Worm (Caenorhabditis elegans): Measurements from ENCODE around the gene T05C12.8.

DNA sequence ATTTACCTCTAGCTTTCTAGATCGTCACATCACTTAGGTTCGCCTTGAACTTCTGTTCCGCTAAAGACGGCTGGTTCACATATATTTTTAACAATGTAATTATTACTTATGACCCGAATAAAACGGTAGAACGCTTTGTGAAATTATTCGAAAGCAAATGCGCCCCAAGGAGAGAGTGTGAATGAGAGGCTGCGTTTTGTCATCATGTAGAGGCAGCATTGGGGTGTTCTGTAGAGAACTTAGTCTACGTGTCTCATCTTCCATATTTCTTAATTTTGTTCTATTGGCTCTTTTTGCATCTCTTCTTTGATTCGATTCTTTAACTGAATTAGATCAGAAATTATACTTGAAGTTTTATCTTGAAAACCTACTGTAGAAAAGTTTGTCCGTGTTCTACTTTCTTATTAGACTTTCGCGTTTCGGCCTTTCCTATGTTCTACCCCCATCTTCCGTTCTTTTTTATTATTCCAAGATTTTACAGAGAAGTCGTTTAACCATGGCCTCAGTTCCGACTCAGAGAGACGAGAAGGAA is 52.3 kb downstream of the T05C12.8 start, which contains the start of gene cdc-48.2:
- no peak for TF ChIP-seq fkh-10 (GFP tag; optimal IDR thresholded peaks at IDR 0.05)
- no peak for TF ChIP-seq ttx-3 (tag; optimal IDR thresholded peaks at IDR 0.05)
- no peak for TF ChIP-seq ceh-22 (tag; optimal IDR thresholded peaks at IDR 0.05)
- TF ChIP-seq pha-4 (tag; optimal IDR thresholded peaks at IDR 0.05) = no peak
- no peak for TF ChIP-seq unc-42 (tag; optimal IDR thresholded peaks at IDR 0.05)
